Fruit fly (Drosophila melanogaster) Kc167 (cell line): Measurements from ENCODE around the gene lds.

ENCODE experiments used
- Myc ChIP-seq: fragments of >200 bp; optimal IDR thresholded peaks from 2 replicates; lab custom pipeline; 2017; ENCODE audit warnings: missing external identifiers
- Sin3A ChIP-seq: fragments of >200 bp; optimal IDR thresholded peaks from 2 replicates; lab custom pipeline; 2018; ENCODE audit warnings: missing external identifiers
- h ChIP-seq: fragments of >200 bp; optimal IDR thresholded peaks from 3 replicates; lab custom pipeline; 2018; ENCODE audit warnings: missing external identifiers
- insv ChIP-seq: fragments of >200 bp; optimal IDR thresholded peaks from 3 replicates; lab custom pipeline; 2018; ENCODE audit warnings: missing external identifiers
- psq ChIP-seq: fragments of >200 bp; optimal IDR thresholded peaks from 2 replicates; lab custom pipeline; 2017; ENCODE audit warnings: missing external identifiers
- ttk ChIP-seq: sonication (Bioruptor generic); optimal IDR thresholded peaks from 2 replicates; lab custom pipeline; 2017; ENCODE audit warnings: missing external identifiers

DNA sequence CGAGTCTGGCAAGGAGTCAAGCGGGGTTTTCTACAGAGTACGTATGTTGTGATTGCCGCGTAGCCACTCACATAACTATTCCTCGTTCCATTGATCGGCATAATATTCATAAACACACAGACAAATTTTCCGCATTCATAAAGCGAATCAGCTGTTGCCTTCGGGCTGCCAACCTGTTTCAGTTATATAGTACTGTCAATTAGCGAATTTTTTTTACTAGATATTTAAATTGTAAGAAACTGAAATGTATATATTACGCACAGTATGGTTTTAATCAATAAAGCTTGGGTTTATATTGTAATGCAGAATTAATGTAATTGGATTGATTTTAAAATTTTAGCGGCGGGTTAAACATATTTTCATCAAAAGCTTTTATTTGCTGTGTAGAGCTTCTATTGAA lies 7.1 kb upstream of the lds start, which contains the start of gene Rfk:
- TF ChIP-seq ttk (lab: Kevin White, UChicago) (no peak), Sin3A (lab: Kevin White, UChicago) (no peak), Myc (lab: Kevin White, UChicago) (no peak), insv (lab: Kevin White, UChicago) (no peak), h (lab: Kevin White, UChicago) (no peak), psq (lab: Kevin White, UChicago) (no peak)
